Worm (Caenorhabditis elegans): ENCODE results near the gene F52H3.6.

DNA sequence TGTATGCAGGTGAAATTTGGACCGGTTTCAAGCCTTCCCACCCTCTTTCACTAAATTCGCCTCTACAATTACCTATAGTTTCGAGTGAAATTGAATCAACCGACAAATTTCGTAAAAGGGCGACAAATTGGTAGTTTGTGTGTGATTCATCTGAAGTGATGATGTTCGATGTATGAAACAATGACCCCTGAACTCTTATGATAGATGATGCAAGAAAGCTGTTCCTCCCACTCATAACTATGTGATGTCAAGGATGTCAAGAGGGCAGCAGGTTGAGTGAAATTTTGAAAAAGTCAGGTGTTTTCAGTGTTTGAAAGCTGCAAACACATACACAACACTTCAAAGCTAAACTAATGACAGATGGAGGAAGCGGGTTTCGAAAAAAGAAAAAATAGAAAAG is 15.7 kb downstream of the F52H3.6 start:
- TF ChIP-seq lin-11 (tag; optimal IDR thresholded peaks at IDR 0.05) (no peak), lin-39 (tag; optimal IDR thresholded peaks at IDR 0.05) (no peak), nhr-237 (tag; optimal IDR thresholded peaks at IDR 0.05) (no peak), sem-4 (tag; optimal IDR thresholded peaks at IDR 0.05) (no peak), nhr-25 (tag; optimal IDR thresholded peaks at IDR 0.05) (peak; percentile 24)

Measured in whole organism, L2 larva.